Worm (Caenorhabditis elegans): Measurements from ENCODE around the gene gpa-4.

The gpa-4 gene

ce11 chrIV:410420-410891, 9.0 kb downstream of the gpa-4 start, which contains the start of gene T07A9.12:
T07A9.12 (plus strand) TSS chrIV:410867.
- no peak for TF ChIP-seq T22C8.4 (GFP tag; IDR thresholded peaks at IDR 0.05)
- TF ChIP-seq ref-1 (GFP tag; conservative IDR thresholded peaks at IDR 0.05) = no peak
- 0 out of 2 replicates have a peak, but pooled peaks have one; percentile 39 for TF ChIP-seq flt-1 (GFP tag; IDR thresholded peaks at IDR 0.05)
- no peak for TF ChIP-seq med-1 (GFP tag; optimal IDR thresholded peaks at IDR 0.05; ENCODE audit: insufficient read depth)
- TF ChIP-seq cog-1 (tag; optimal IDR thresholded peaks at IDR 0.05) = peak; percentile 77
- no peak for TF ChIP-seq ztf-23 (GFP tag; IDR thresholded peaks at IDR 0.05)
- TF ChIP-seq ztf-29 (GFP tag; IDR thresholded peaks at IDR 0.05) = peak; percentile 54; the same call in 1 of the 2 replicates
- TF ChIP-seq tab-1 (GFP tag; IDR thresholded peaks at IDR 0.05) = no peak
- no peak for TF ChIP-seq klf-2 (GFP tag; conservative IDR thresholded peaks at IDR 0.05)

- TF ChIP-seq T22C8.4 (GFP tag; IDR thresholded peaks at IDR 0.05) (peak; percentile 46; the same call in 1 of the 2 replicates), klf-2 (GFP tag; conservative IDR thresholded peaks at IDR 0.05) (no peak)
Observed at ce11 chrIV:419674-420073, 18.2 kb downstream of the gpa-4 start, which contains the start of gene eri-1. eri-1 (minus strand) TSS chrIV:419958.

DNA sequence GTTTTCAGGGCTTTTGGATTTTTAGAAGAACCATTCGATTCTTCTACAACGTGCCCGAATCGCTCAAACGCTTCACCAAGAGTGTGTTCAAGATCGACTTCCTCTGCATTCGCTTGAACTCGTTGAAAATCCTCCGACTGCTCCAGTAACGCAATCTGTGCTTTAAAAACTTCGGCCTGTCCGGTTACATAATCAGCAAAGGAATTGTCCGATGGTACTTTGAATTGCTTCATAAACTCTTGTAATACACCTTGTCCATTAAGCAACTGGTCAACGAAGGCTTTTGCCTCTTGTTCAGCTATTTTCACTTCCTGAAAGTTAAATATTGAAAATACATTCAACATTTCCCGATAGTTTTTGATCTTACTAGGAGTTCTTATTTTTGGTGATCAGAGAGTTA, 19.2 kb downstream of the gpa-4 start:
- no peak for TF ChIP-seq med-1 (GFP tag; optimal IDR thresholded peaks at IDR 0.05; ENCODE audit: insufficient read depth)
- no peak for TF ChIP-seq ztf-29 (GFP tag; IDR thresholded peaks at IDR 0.05)
- TF ChIP-seq cog-1 (tag; optimal IDR thresholded peaks at IDR 0.05) = no peak
- no peak for TF ChIP-seq flt-1 (GFP tag; IDR thresholded peaks at IDR 0.05)
- no peak for TF ChIP-seq ztf-23 (GFP tag; IDR thresholded peaks at IDR 0.05)

DNA sequence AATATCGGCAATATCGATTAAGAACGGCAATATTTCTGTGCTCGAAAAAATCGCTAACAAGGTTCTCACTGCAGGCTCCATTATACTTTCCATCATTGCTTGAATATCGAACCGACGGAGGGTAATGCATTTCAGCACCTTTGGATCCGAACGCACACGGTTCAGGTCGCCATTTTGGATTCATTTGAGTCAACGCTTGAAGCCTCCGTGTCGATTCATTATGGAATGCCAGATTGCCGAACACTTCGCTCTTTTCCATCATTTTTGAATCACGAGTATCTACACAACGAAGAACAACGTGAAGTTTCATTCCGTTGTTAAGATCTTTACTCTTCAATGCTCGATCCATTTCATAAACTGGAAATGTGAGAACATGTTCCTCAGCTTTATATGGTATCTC, 20.6 kb downstream of the gpa-4 start:
- TF ChIP-seq ztf-29 (GFP tag; IDR thresholded peaks at IDR 0.05) (no peak), flt-1 (GFP tag; IDR thresholded peaks at IDR 0.05) (no peak), tab-1 (GFP tag; IDR thresholded peaks at IDR 0.05) (no peak), ref-1 (GFP tag; conservative IDR thresholded peaks at IDR 0.05) (no peak), T22C8.4 (GFP tag; IDR thresholded peaks at IDR 0.05) (no peak), med-1 (GFP tag; optimal IDR thresholded peaks at IDR 0.05; ENCODE audit: insufficient read depth) (no peak), ztf-23 (GFP tag; IDR thresholded peaks at IDR 0.05) (no peak), klf-2 (GFP tag; conservative IDR thresholded peaks at IDR 0.05) (no peak), cog-1 (tag; optimal IDR thresholded peaks at IDR 0.05) (no peak)

ce11 chrIV:425052-425451, 23.6 kb downstream of the gpa-4 start, which contains the start of gene daf-18:
daf-18 (minus strand) TSS chrIV:425177.
- TF ChIP-seq ztf-23 (GFP tag; IDR thresholded peaks at IDR 0.05) (no peak), ref-1 (GFP tag; conservative IDR thresholded peaks at IDR 0.05) (no peak), ztf-29 (GFP tag; IDR thresholded peaks at IDR 0.05) (no peak), klf-2 (GFP tag; conservative IDR thresholded peaks at IDR 0.05) (no peak), cog-1 (tag; optimal IDR thresholded peaks at IDR 0.05) (no peak), T22C8.4 (GFP tag; IDR thresholded peaks at IDR 0.05) (no peak), med-1 (GFP tag; optimal IDR thresholded peaks at IDR 0.05; ENCODE audit: insufficient read depth) (no peak), tab-1 (GFP tag; IDR thresholded peaks at IDR 0.05) (no peak), flt-1 (GFP tag; IDR thresholded peaks at IDR 0.05) (no peak)

DNA sequence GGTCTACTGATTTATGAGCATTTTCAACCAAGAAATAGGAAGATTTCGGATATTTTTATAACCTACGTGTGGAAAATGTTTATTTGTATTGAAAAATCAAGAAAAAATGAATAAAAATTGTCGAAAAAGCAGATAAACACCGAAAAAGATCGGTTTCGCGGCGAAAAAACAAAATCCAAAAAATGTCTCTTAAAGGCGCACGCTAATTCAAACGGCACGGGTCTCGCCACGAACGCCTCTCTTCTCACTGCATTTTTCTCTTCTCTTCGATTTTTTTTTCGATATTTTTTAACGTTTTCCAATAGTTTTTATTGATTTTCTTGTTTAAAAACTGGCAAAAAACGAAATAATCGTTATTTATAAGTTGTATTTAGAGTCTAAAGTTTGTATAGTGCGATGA, 24.1 kb downstream of the gpa-4 start:
- no peak for TF ChIP-seq ztf-29 (GFP tag; IDR thresholded peaks at IDR 0.05)
- no peak for TF ChIP-seq tab-1 (GFP tag; IDR thresholded peaks at IDR 0.05)
- TF ChIP-seq T22C8.4 (GFP tag; IDR thresholded peaks at IDR 0.05) = no peak
- no peak for TF ChIP-seq med-1 (GFP tag; optimal IDR thresholded peaks at IDR 0.05; ENCODE audit: insufficient read depth)
- no peak for TF ChIP-seq ztf-23 (GFP tag; IDR thresholded peaks at IDR 0.05)
- no peak for TF ChIP-seq klf-2 (GFP tag; conservative IDR thresholded peaks at IDR 0.05)
- TF ChIP-seq ref-1 (GFP tag; conservative IDR thresholded peaks at IDR 0.05) = no peak
- no peak for TF ChIP-seq cog-1 (tag; optimal IDR thresholded peaks at IDR 0.05)
- no peak for TF ChIP-seq flt-1 (GFP tag; IDR thresholded peaks at IDR 0.05)

DNA sequence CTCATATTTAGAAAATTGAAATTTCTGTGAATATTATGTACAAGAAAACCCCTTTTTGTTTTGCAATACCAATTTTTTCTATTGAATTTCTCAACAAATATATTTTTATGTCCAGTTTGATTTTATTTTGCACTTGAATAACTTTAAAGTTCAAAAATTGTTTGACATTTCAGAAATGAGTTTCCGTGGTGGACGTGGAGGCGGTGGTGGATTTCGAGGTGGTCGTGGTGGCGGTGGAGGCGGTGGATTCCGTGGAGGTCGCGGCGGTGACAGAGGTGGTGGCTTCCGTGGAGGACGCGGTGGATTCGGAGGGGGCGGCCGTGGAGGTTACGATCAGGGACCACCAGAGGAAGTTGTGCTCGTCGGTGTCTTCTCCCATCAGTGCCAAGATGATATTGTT, 24.5 kb downstream of the gpa-4 start, which contains the start of gene garr-1:
Gene garr-1 (plus strand): TSS at position 174 of the 400 bp plus-strand sequence.
- no peak for TF ChIP-seq ref-1 (GFP tag; conservative IDR thresholded peaks at IDR 0.05)
- TF ChIP-seq ztf-23 (GFP tag; IDR thresholded peaks at IDR 0.05) = no peak
- no peak for TF ChIP-seq flt-1 (GFP tag; IDR thresholded peaks at IDR 0.05)
- no peak for TF ChIP-seq cog-1 (tag; optimal IDR thresholded peaks at IDR 0.05)
- TF ChIP-seq T22C8.4 (GFP tag; IDR thresholded peaks at IDR 0.05) = no peak
- TF ChIP-seq tab-1 (GFP tag; IDR thresholded peaks at IDR 0.05) = no peak
- no peak for TF ChIP-seq med-1 (GFP tag; optimal IDR thresholded peaks at IDR 0.05; ENCODE audit: insufficient read depth)
- no peak for TF ChIP-seq ztf-29 (GFP tag; IDR thresholded peaks at IDR 0.05)
- no peak for TF ChIP-seq klf-2 (GFP tag; conservative IDR thresholded peaks at IDR 0.05)

ce11 chrIV:426597-426996, 25.1 kb downstream of the gpa-4 start:
- TF ChIP-seq med-1 (GFP tag; optimal IDR thresholded peaks at IDR 0.05; ENCODE audit: insufficient read depth) (no peak), ref-1 (GFP tag; conservative IDR thresholded peaks at IDR 0.05) (no peak), tab-1 (GFP tag; IDR thresholded peaks at IDR 0.05) (no peak), ztf-29 (GFP tag; IDR thresholded peaks at IDR 0.05) (no peak), flt-1 (GFP tag; IDR thresholded peaks at IDR 0.05) (no peak), T22C8.4 (GFP tag; IDR thresholded peaks at IDR 0.05) (no peak), ztf-23 (GFP tag; IDR thresholded peaks at IDR 0.05) (no peak), cog-1 (tag; optimal IDR thresholded peaks at IDR 0.05) (no peak), klf-2 (GFP tag; conservative IDR thresholded peaks at IDR 0.05) (no peak)

ce11 chrIV:427100-427908, 25.8 kb downstream of the gpa-4 start:
- TF ChIP-seq ztf-29 (GFP tag; IDR thresholded peaks at IDR 0.05) (no peak), ref-1 (GFP tag; conservative IDR thresholded peaks at IDR 0.05) (no peak), med-1 (GFP tag; optimal IDR thresholded peaks at IDR 0.05; ENCODE audit: insufficient read depth) (no peak), T22C8.4 (GFP tag; IDR thresholded peaks at IDR 0.05) (no peak), tab-1 (GFP tag; IDR thresholded peaks at IDR 0.05) (no peak), ztf-23 (GFP tag; IDR thresholded peaks at IDR 0.05) (no peak), cog-1 (tag; optimal IDR thresholded peaks at IDR 0.05) (no peak), klf-2 (GFP tag; conservative IDR thresholded peaks at IDR 0.05) (no peak), flt-1 (GFP tag; IDR thresholded peaks at IDR 0.05) (no peak)

Measured in whole organism, midembryonic.